Worm (Caenorhabditis elegans) whole organism, L4 larva: Measurements from ENCODE around the gene hphd-1.

Source experiments
- F37D6.2 ChIP-seq: sonication (generic microtip); optimal IDR thresholded peaks from 2 replicates; lab custom pipeline; 2016; ENCODE audit warnings: mild to moderate bottlenecking, missing genetic modification characterization, missing compliant biosample characterization
- F44E2.7 ChIP-seq: fragments of 200-800 bp; sonication (Bioruptor generic); IDR thresholded peaks from 2 replicates; pipeline ENCODE4 v2.1.2; 2022; ENCODE audit warnings: missing genetic modification characterization, missing compliant biosample characterization
- T20F7.1 ChIP-seq: fragments of 200-800 bp; sonication (Bioruptor generic); optimal IDR thresholded peaks from 2 replicates; lab custom pipeline; 2018; ENCODE audit warnings: mild to moderate bottlenecking, missing genetic modification characterization, missing compliant biosample characterization
- Y105C5A.15 ChIP-seq: fragments of 200-800 bp; sonication (Bioruptor generic); IDR thresholded peaks from 2 replicates; pipeline ENCODE4 v1.3.6; 2022; ENCODE audit warnings: missing genetic modification characterization, missing compliant biosample characterization
- Y75B8A.6 ChIP-seq: fragments of 200-800 bp; sonication (Bioruptor generic); IDR thresholded peaks from 2 replicates; pipeline ENCODE4 v1.3.6; 2022; ENCODE audit warnings: missing genetic modification reagents, missing genetic modification characterization, missing compliant biosample characterization
- ZK337.2 ChIP-seq: fragments of 200-800 bp; sonication (Bioruptor generic); IDR thresholded peaks from 2 replicates; pipeline ENCODE4 v1.3.6; 2022; ENCODE audit warnings: missing genetic modification reagents, missing genetic modification characterization, missing compliant biosample characterization
- aly-2 ChIP-seq: sonication (generic microtip); optimal IDR thresholded peaks from 2 replicates; lab custom pipeline; 2018; ENCODE audit warnings: missing biosample characterization, missing genetic modification characterization
- ama-1 ChIP-seq: fragments of 150-350 bp; optimal IDR thresholded peaks from 2 replicates; lab custom pipeline; 2014; ENCODE audit warnings: inconsistent platforms, mixed read lengths
- attf-4 ChIP-seq: sonication (generic microtip); optimal IDR thresholded peaks from 3 replicates; lab custom pipeline; 2017; ENCODE audit warnings: missing biosample characterization, missing genetic modification characterization
- ceh-20 ChIP-seq: fragments of 200-800 bp; sonication (Bioruptor generic); IDR thresholded peaks from 2 replicates; pipeline ENCODE4 v1.3.6; 2022; ENCODE audit warnings: missing genetic modification reagents, missing genetic modification characterization, missing compliant biosample characterization
- ceh-28 ChIP-seq: fragments of 150-350 bp; optimal IDR thresholded peaks from 2 replicates; lab custom pipeline; 2014; ENCODE audit warnings: missing biosample characterization, missing genetic modification reagents, missing genetic modification characterization
- ceh-32 ChIP-seq: sonication (generic microtip); optimal IDR thresholded peaks from 2 replicates; lab custom pipeline; 2016; ENCODE audit warnings: mild to moderate bottlenecking, missing genetic modification characterization, missing compliant biosample characterization; ENCODE audit not compliant: poor library complexity
- ceh-44 ChIP-seq: fragments of 200-800 bp; sonication (Bioruptor generic); IDR thresholded peaks from 2 replicates; pipeline ENCODE4 v1.3.6; 2022; ENCODE audit warnings: missing genetic modification reagents, missing genetic modification characterization, missing compliant biosample characterization
- ceh-82 ChIP-seq: sonication (generic microtip); optimal IDR thresholded peaks from 2 replicates; lab custom pipeline; 2017; ENCODE audit warnings: missing biosample characterization, missing genetic modification characterization
- cey-2 ChIP-seq: sonication (generic microtip); optimal IDR thresholded peaks from 3 replicates; lab custom pipeline; 2017; ENCODE audit warnings: missing genetic modification characterization, mild to moderate bottlenecking, missing compliant biosample characterization, antibody characterized with exemption, borderline replicate concordance; ENCODE audit not compliant: insufficient read depth
- daf-12 ChIP-seq: fragments of 150-350 bp; optimal IDR thresholded peaks from 2 replicates; lab custom pipeline; 2014; ENCODE audit warnings: missing biosample characterization, missing genetic modification reagents, missing genetic modification characterization
- daf-16 ChIP-seq, 3 experiments: sonication (generic microtip); optimal IDR thresholded peaks; 2 replicates each; lab custom pipeline; 2016 to 2017; ENCODE audit warnings: missing genetic modification characterization in 3 of 3, missing genetic modification reagents in 3 of 3, mild to moderate bottlenecking in 2 of 3, missing compliant biosample characterization in 2 of 3, missing biosample characterization in 1 of 3, moderate library complexity in 1 of 3
- dmd-8 ChIP-seq: fragments of 200-800 bp; sonication (Bioruptor generic); IDR thresholded peaks from 2 replicates; pipeline ENCODE4 v1.3.6; 2022; ENCODE audit warnings: missing genetic modification characterization, missing compliant biosample characterization
- duxl-1 ChIP-seq: sonication (generic microtip); optimal IDR thresholded peaks from 2 replicates; lab custom pipeline; 2016; ENCODE audit warnings: mild to moderate bottlenecking, missing genetic modification characterization, moderate library complexity, missing compliant biosample characterization; ENCODE audit not compliant: poor library complexity
- egl-43 ChIP-seq: fragments of 200-800 bp; sonication (Bioruptor generic); IDR thresholded peaks from 2 replicates; pipeline ENCODE4 v1.3.6; 2022; ENCODE audit warnings: missing genetic modification reagents, missing genetic modification characterization, missing compliant biosample characterization
- fkh-10 ChIP-seq: fragments of 150-350 bp; optimal IDR thresholded peaks from 2 replicates; lab custom pipeline; 2014; ENCODE audit warnings: missing biosample characterization, missing genetic modification reagents, missing genetic modification characterization
- hlh-11 ChIP-seq: fragments of 200-800 bp; sonication (Bioruptor generic); optimal IDR thresholded peaks from 2 replicates; lab custom pipeline; 2018; ENCODE audit warnings: mild to moderate bottlenecking, missing genetic modification characterization, missing compliant biosample characterization
- hlh-30 ChIP-seq: sonication (generic microtip); optimal IDR thresholded peaks from 2 replicates; lab custom pipeline; 2017; ENCODE audit warnings: antibody characterized with exemption, mild to moderate bottlenecking, missing genetic modification characterization, missing compliant biosample characterization; ENCODE audit not compliant: insufficient read depth
- lin-1 ChIP-seq: fragments of 200-800 bp; sonication (Bioruptor generic); IDR thresholded peaks from 2 replicates; pipeline ENCODE4 v1.3.6; 2022; ENCODE audit warnings: missing genetic modification reagents, missing genetic modification characterization, missing compliant biosample characterization
- lin-15B ChIP-seq: fragments of 150-350 bp; sonication (generic microtip); optimal IDR thresholded peaks from 3 replicates; lab custom pipeline; 2014; ENCODE audit warnings: missing biosample characterization, missing genetic modification characterization
- lin-38 ChIP-seq: fragments of 200-800 bp; sonication (Bioruptor generic); IDR thresholded peaks from 2 replicates; pipeline ENCODE4 v1.3.6; 2022; ENCODE audit warnings: missing genetic modification reagents, missing genetic modification characterization, missing compliant biosample characterization
- lin-39 ChIP-seq: fragments of 150-350 bp; optimal IDR thresholded peaks from 2 replicates; lab custom pipeline; 2014; ENCODE audit warnings: missing biosample characterization, missing genetic modification reagents, missing genetic modification characterization
- lir-3 ChIP-seq: sonication (generic microtip); optimal IDR thresholded peaks from 2 replicates; lab custom pipeline; 2016; ENCODE audit warnings: mild to moderate bottlenecking, missing genetic modification characterization, missing compliant biosample characterization
- madf-9 ChIP-seq: fragments of 200-800 bp; sonication (Bioruptor generic); conservative IDR thresholded peaks from 2 replicates; pipeline ENCODE4 v1.3.6; 2022; ENCODE audit warnings: missing genetic modification reagents, missing genetic modification characterization, missing compliant biosample characterization
- mdl-1 ChIP-seq, 2 experiments: fragments of 150-350 bp in 1 of 2; sonication (generic microtip) in 1 of 2; optimal IDR thresholded peaks; 2 replicates each; lab custom pipeline; 2014 to 2017; ENCODE audit warnings: missing biosample characterization in 2 of 2, missing genetic modification characterization in 2 of 2
- mdt-29 ChIP-seq: fragments of 200-800 bp; sonication (Bioruptor generic); IDR thresholded peaks from 2 replicates; pipeline ENCODE4 v1.3.6; 2022; ENCODE audit warnings: missing genetic modification reagents, missing genetic modification characterization, missing compliant biosample characterization
- mep-1 ChIP-seq: fragments of 150-350 bp; sonication (generic microtip); optimal IDR thresholded peaks from 3 replicates; lab custom pipeline; 2014; ENCODE audit warnings: missing biosample characterization, missing genetic modification characterization
- mes-2 ChIP-seq: sonication (generic microtip); optimal IDR thresholded peaks from 2 replicates; lab custom pipeline; 2016; ENCODE audit warnings: missing genotype, mild to moderate bottlenecking, missing genetic modification characterization, missing compliant biosample characterization; ENCODE audit not compliant: poor library complexity, severe bottlenecking
- mxl-3 ChIP-seq: fragments of 200-800 bp; sonication (Bioruptor generic); optimal IDR thresholded peaks from 2 replicates; lab custom pipeline; 2018; ENCODE audit warnings: mild to moderate bottlenecking, missing genetic modification characterization, missing compliant biosample characterization
- nhr-111 ChIP-seq: fragments of 200-800 bp; sonication (Bioruptor generic); optimal IDR thresholded peaks from 2 replicates; lab custom pipeline; 2018; ENCODE audit warnings: mild to moderate bottlenecking, missing genetic modification characterization, missing compliant biosample characterization
- nhr-28 ChIP-seq: fragments of 150-350 bp; optimal IDR thresholded peaks from 2 replicates; lab custom pipeline; 2014; ENCODE audit warnings: missing biosample characterization, missing genetic modification characterization
- nhr-42 ChIP-seq: fragments of 200-800 bp; sonication (Bioruptor generic); IDR thresholded peaks from 2 replicates; pipeline ENCODE4 v1.3.6; 2022; ENCODE audit warnings: missing genetic modification characterization, missing compliant biosample characterization
- nhr-48 ChIP-seq: sonication (generic microtip); optimal IDR thresholded peaks from 2 replicates; lab custom pipeline; 2016; ENCODE audit warnings: mild to moderate bottlenecking, missing genetic modification characterization, missing compliant biosample characterization
- nhr-76 ChIP-seq: fragments of 150-350 bp; optimal IDR thresholded peaks from 2 replicates; lab custom pipeline; 2014; ENCODE audit warnings: missing biosample characterization, missing genetic modification characterization
- pha-4 ChIP-seq, 2 experiments: fragments of 150-350 bp in 1 of 2; fragments of 200-800 bp in 1 of 2; sonication (Bioruptor generic) in 1 of 2; IDR thresholded peaks in 1 of 2; optimal IDR thresholded peaks in 1 of 2; 2 replicates each; pipeline versions ENCODE4 v1.3.6 to Lab custom; 2014 to 2022; ENCODE audit warnings: missing genetic modification characterization in 2 of 2, missing genetic modification reagents in 2 of 2, missing biosample characterization in 1 of 2, missing compliant biosample characterization in 1 of 2
- php-3 ChIP-seq: fragments of 200-800 bp; sonication (Bioruptor generic); IDR thresholded peaks from 2 replicates; pipeline ENCODE4 v1.3.6; 2022; ENCODE audit warnings: missing genetic modification reagents, missing genetic modification characterization, missing compliant biosample characterization
- pqm-1 ChIP-seq: sonication (generic microtip); optimal IDR thresholded peaks from 2 replicates; lab custom pipeline; 2017; ENCODE audit warnings: missing biosample characterization, missing genetic modification characterization
- sdz-12 ChIP-seq: fragments of 200-800 bp; sonication (Bioruptor generic); optimal IDR thresholded peaks from 2 replicates; lab custom pipeline; 2018; ENCODE audit warnings: mild to moderate bottlenecking, missing genetic modification characterization, missing compliant biosample characterization
- spr-3 ChIP-seq: fragments of 200-800 bp; sonication (Bioruptor generic); optimal IDR thresholded peaks from 2 replicates; lab custom pipeline; 2018; ENCODE audit warnings: mild to moderate bottlenecking, missing genetic modification characterization, missing compliant biosample characterization
- vab-7 ChIP-seq: fragments of 200-800 bp; sonication (Bioruptor generic); IDR thresholded peaks from 2 replicates; pipeline ENCODE4 v1.3.6; 2022; ENCODE audit warnings: missing genetic modification reagents, missing genetic modification characterization, missing compliant biosample characterization
- zag-1 ChIP-seq: fragments of 150-350 bp; optimal IDR thresholded peaks from 2 replicates; lab custom pipeline; 2014; ENCODE audit warnings: missing biosample characterization, missing genetic modification characterization
- zfp-3 ChIP-seq: fragments of 200-800 bp; sonication (Bioruptor generic); conservative IDR thresholded peaks from 2 replicates; pipeline ENCODE4 v1.3.6; 2022; ENCODE audit warnings: missing genetic modification reagents, missing genetic modification characterization, missing compliant biosample characterization
- zip-11 ChIP-seq: fragments of 200-800 bp; sonication (Bioruptor generic); IDR thresholded peaks from 2 replicates; pipeline ENCODE4 v1.3.6; 2022; ENCODE audit warnings: missing genetic modification characterization, missing compliant biosample characterization

Gene hphd-1

ce11 chrII:12944587-12945126 lies 51.7 kb downstream of the hphd-1 start (continued):
- TF ChIP-seq ZK337.2 (GFP tag; lab: Robert Waterston, UW) (peak; percentile 42), mdt-29 (peak; percentile 96), lin-39 (tag; lab: Kevin White, UChicago) (no peak), nhr-76 (no peak), lin-15B (tag; lab: Kevin White, UChicago) (peak; percentile 2), pqm-1 (tag; lab: Kevin White, UChicago) (peak; percentile 24), lin-38 (GFP tag; lab: Robert Waterston, UW) (peak; percentile 88), hlh-11 (tag; lab: Kevin White, UChicago) (peak; percentile 95), ama-1 (lab: Kevin White, UChicago) (peak; percentile 100), lin-1 (GFP tag; lab: Robert Waterston, UW) (peak; percentile 76), vab-7 (GFP tag; lab: Robert Waterston, UW) (peak; percentile 79; the same call in 1 of the 2 replicates), egl-43 (peak; percentile 96), ceh-28 (tag; lab: Kevin White, UChicago) (peak; percentile 30), fkh-10 (GFP tag; lab: Kevin White, UChicago) (no peak), nhr-28 (tag; lab: Kevin White, UChicago) (peak; percentile 72), ceh-82 (tag; lab: Kevin White, UChicago) (no peak), daf-16 (GFP tag; optimal IDR thresholded peaks at IDR 0.05; lab: Kevin White, UChicago) (peak; percentile 88 to 91), daf-16 (tag; optimal IDR thresholded peaks at IDR 0.05; lab: Kevin White, UChicago) (peak; percentile 86), mxl-3 (GFP tag; lab: Kevin White, UChicago) (peak; percentile 90), cey-2 (tag; lab: Kevin White, UChicago) (no peak), lir-3 (peak; percentile 82), zip-11 (no peak), nhr-42 (peak; percentile 94), ceh-32 (tag; lab: Kevin White, UChicago) (peak; percentile 23), T20F7.1 (no peak), aly-2 (peak; percentile 62), zag-1 (tag; lab: Kevin White, UChicago) (no peak), ceh-44 (peak; percentile 93), attf-4 (tag; lab: Kevin White, UChicago) (no peak), php-3 (GFP tag; lab: Robert Waterston, UW) (peak; percentile 87), duxl-1 (peak; percentile 91), sdz-12 (GFP tag; lab: Kevin White, UChicago) (peak; percentile 88), F37D6.2 (tag; lab: Kevin White, UChicago) (peak; percentile 82), Y105C5A.15 (GFP tag; lab: Robert Waterston, UW) (no peak; the same call in 1 of the 2 replicates), zfp-3 (GFP tag; lab: Robert Waterston, UW) (peak; percentile 91), pha-4 (GFP tag; IDR thresholded peaks at IDR 0.05; lab: Robert Waterston, UW) (peak; percentile 95), pha-4 (tag; optimal IDR thresholded peaks at IDR 0.05; lab: Kevin White, UChicago) (no peak), Y75B8A.6 (GFP tag; lab: Robert Waterston, UW) (peak; percentile 80; the same call in 1 of the 2 replicates), nhr-48 (peak; percentile 92), hlh-30 (peak; percentile 93), dmd-8 (GFP tag; lab: Robert Waterston, UW) (peak; percentile 71), daf-12 (tag; lab: Kevin White, UChicago) (no peak), mdl-1 (tag; optimal IDR thresholded peaks at IDR 0.05; lab: Kevin White, UChicago) (peak; percentile 86 to 95), mep-1 (tag; lab: Kevin White, UChicago) (peak; percentile 97), spr-3 (GFP tag; lab: Kevin White, UChicago) (peak; percentile 95), madf-9 (GFP tag; lab: Robert Waterston, UW) (peak; percentile 98), F44E2.7 (GFP tag; lab: Robert Waterston, UW) (peak; percentile 84), nhr-111 (GFP tag; lab: Kevin White, UChicago) (peak; percentile 95), ceh-20 (GFP tag; lab: Robert Waterston, UW) (peak; percentile 73), mes-2 (peak; percentile 93)
